Worm (Caenorhabditis elegans): ENCODE results near the gene F59A1.13.

The F59A1.13 gene

DNA sequence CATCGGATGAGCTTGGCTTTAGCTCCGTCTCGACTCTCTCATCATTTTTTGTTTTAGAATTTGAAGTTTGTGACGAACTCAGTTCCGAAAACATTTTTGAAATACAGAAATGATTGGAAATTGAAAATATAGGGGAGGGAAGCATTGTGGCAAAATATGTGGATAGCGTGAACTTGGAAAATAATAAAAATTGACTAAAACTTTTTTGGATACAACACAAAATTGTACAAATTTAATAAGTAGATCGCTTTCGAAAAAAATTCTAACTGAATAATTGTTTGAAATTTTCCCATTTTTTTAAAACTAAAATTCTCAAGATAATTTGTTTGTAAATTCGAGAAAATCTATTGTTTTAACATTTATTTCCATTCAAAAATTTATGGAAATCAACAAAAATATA, 7.1 kb downstream of the F59A1.13 start, which contains the start of gene F59A1.15:
Gene F59A1.15 (minus strand): TSS at position 101 of the 400 bp plus-strand sequence.
- TF ChIP-seq sea-2 (GFP tag; optimal IDR thresholded peaks at IDR 0.05) (no peak), elt-1 (tag; optimal IDR thresholded peaks at IDR 0.05) (no peak)

DNA sequence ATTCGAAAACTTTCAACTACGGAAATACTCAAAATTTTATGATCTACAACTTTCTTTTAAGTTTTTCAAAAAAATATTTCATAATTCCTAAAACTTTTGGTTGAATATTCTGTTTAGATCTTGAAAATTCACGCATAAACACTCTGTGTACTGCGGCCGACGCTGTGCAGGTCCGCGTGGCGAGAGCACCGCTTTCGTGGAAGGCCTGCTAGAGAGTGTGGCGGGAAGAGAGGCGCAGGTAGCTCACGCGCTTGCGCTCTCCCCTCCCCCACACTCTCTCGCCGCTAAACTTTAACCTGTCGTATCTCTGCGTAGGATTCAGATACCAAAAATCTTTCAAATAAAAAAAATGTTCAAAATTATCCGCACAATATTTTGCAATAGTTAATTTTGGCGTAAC, 7.5 kb downstream of the F59A1.13 start:
- TF ChIP-seq ceh-9 (tag; optimal IDR thresholded peaks at IDR 0.05): no peak
- TF ChIP-seq egl-5 (tag; optimal IDR thresholded peaks at IDR 0.05): no peak
- no peak for TF ChIP-seq ceh-82 (tag; optimal IDR thresholded peaks at IDR 0.05)
- no peak for TF ChIP-seq nfya-1 (tag; optimal IDR thresholded peaks at IDR 0.05; ENCODE audit: insufficient read depth)
- no peak for TF ChIP-seq R02D3.7 (tag; optimal IDR thresholded peaks at IDR 0.05)
- TF ChIP-seq mdl-1 (tag; optimal IDR thresholded peaks at IDR 0.05): no peak
- TF ChIP-seq nhr-25 (tag; optimal IDR thresholded peaks at IDR 0.05): no peak
- TF ChIP-seq lin-15B (tag; optimal IDR thresholded peaks at IDR 0.05): no peak
- TF ChIP-seq egl-27 (tag; optimal IDR thresholded peaks at IDR 0.05): no peak
- TF ChIP-seq mml-1 (tag; optimal IDR thresholded peaks at IDR 0.05): no peak

DNA sequence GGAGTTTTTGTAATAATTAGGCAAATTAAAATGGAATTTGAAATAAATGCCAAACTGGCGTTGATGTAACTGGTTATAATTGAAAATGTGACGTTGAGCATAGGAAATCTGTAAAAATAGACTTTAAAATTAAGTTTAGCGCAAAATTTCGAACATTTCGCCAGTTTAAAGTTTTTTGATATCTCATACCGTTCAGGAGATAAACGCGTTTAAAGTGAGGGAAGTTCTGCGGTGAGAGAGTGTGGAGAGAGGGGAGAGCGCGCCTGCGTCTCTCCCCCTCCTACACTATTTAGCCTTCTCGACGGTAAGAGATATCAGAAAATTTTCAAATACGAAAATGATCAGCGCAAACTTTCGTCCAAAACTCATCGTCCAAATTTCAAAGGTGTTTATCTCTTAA, 14.3 kb downstream of the F59A1.13 start, which contains the start of gene str-92:
Gene str-92 (minus strand): TSS at position 101 of the 400 bp plus-strand sequence.
- no peak for TF ChIP-seq nfya-1 (tag; optimal IDR thresholded peaks at IDR 0.05; ENCODE audit: insufficient read depth)

DNA sequence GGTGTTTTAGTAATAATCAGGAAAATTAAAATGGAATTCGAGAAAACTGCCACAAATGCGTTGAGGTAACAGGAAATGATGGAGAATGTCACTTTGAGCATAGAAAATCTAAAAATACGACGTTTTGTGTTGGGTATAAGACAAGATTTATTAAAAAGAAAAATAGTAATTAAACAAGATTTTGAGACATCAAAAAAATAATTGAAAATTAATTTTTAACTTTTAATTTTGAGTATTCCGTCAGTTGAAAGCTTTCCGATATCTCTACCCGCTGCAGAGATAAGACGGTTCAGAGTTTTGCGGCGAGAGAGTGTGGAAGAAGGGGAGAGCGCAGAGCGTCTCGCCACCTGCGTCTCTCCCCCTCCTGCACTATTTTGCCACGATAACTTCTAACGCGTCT, 17.5 kb downstream of the F59A1.13 start, which contains the start of gene str-93:
Gene str-93 (minus strand): TSS at position 101 of the 400 bp plus-strand sequence.
- TF ChIP-seq fkh-2 (tag; optimal IDR thresholded peaks at IDR 0.05) (no peak), jun-1 (tag; optimal IDR thresholded peaks at IDR 0.05) (no peak), lsy-12 (tag; optimal IDR thresholded peaks at IDR 0.05) (no peak), aly-2 (tag; optimal IDR thresholded peaks at IDR 0.05) (no peak), ceh-28 (tag; optimal IDR thresholded peaks at IDR 0.05) (no peak), pqm-1 (tag; optimal IDR thresholded peaks at IDR 0.05) (no peak), elt-2 (tag; optimal IDR thresholded peaks at IDR 0.05) (no peak), elt-1 (tag; optimal IDR thresholded peaks at IDR 0.05) (no peak)

DNA sequence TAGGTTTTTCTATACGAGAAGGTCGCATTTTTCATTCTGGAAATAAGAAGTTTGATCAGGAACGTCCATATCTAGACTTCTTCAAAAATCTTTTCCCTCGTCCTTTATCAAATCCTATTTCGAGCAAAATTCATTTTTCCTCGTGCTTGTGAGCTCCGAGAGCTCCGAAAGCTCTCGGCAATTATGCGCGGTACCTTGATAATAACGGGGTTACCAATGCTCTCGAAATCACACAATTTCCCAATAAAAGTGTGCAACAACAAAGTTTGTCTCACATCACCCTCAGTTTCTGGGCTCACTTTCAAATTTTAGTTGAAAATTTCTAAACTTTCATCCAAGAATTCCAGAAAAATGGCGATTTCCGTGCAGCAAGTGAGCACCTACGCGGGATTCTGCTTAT, 22.3 kb downstream of the F59A1.13 start, which contains the start of gene str-89:
Gene str-89 (plus strand): TSS at position 301 of the 400 bp plus-strand sequence.
- TF ChIP-seq fkh-2 (tag; optimal IDR thresholded peaks at IDR 0.05): no peak
- no peak for TF ChIP-seq lin-15B (tag; optimal IDR thresholded peaks at IDR 0.05)
- no peak for TF ChIP-seq skn-1 (tag; optimal IDR thresholded peaks at IDR 0.05)
- TF ChIP-seq nhr-43 (tag; optimal IDR thresholded peaks at IDR 0.05; ENCODE audit: poor library complexity, severe bottlenecking): no peak
- no peak for TF ChIP-seq pha-4 (tag; optimal IDR thresholded peaks at IDR 0.05)
- no peak for TF ChIP-seq R02D3.7 (tag; optimal IDR thresholded peaks at IDR 0.05)
- no peak for TF ChIP-seq lin-39 (tag; optimal IDR thresholded peaks at IDR 0.05)
- no peak for TF ChIP-seq snpc-4 (tag; optimal IDR thresholded peaks at IDR 0.05)

DNA sequence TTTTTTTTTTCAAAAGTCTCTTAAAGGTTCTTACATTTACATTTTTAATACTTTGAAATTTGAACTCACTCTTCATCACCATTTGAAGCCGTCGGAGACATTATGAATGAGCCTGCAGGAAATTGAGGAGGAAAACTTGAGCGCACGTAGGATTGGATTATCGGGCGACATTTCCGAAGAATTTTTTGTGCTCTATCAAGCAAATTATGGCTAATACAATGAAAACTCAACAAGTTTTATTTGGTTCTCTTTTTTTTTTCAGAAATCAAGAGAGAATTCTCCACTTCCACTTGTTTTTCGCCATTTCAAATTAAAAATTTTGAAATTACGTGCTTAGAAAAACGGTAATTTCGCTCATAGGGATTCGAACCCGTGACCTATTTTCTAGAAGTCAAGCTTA, 23.1 kb downstream of the F59A1.13 start, which contains the start of gene F59A1.12:
Gene F59A1.12 (minus strand): TSS at position 101 of the 400 bp plus-strand sequence.
- no peak for TF ChIP-seq unc-39 (tag; optimal IDR thresholded peaks at IDR 0.05)
- no peak for TF ChIP-seq nhr-237 (tag; optimal IDR thresholded peaks at IDR 0.05)
- TF ChIP-seq nhr-43 (tag; optimal IDR thresholded peaks at IDR 0.05; ENCODE audit: poor library complexity, severe bottlenecking): no peak
- no peak for TF ChIP-seq ztf-4 (tag; optimal IDR thresholded peaks at IDR 0.05)
- no peak for TF ChIP-seq nhr-77 (tag; optimal IDR thresholded peaks at IDR 0.05)
- no peak for TF ChIP-seq elt-2 (tag; optimal IDR thresholded peaks at IDR 0.05)
- TF ChIP-seq nhr-67 (tag; optimal IDR thresholded peaks at IDR 0.05): no peak
- TF ChIP-seq nhr-76 (tag; optimal IDR thresholded peaks at IDR 0.05): no peak
- TF ChIP-seq egl-5 (tag; optimal IDR thresholded peaks at IDR 0.05): no peak
- no peak for TF ChIP-seq ZK546.5 (tag; optimal IDR thresholded peaks at IDR 0.05)
- TF ChIP-seq skn-1 (tag; optimal IDR thresholded peaks at IDR 0.05): no peak
- TF ChIP-seq nhr-25 (tag; optimal IDR thresholded peaks at IDR 0.05): no peak
- TF ChIP-seq zag-1 (tag; optimal IDR thresholded peaks at IDR 0.05): no peak
- TF ChIP-seq nhr-23 (tag; optimal IDR thresholded peaks at IDR 0.05): no peak
- TF ChIP-seq fkh-2 (tag; optimal IDR thresholded peaks at IDR 0.05): no peak
- no peak for TF ChIP-seq lin-39 (tag; optimal IDR thresholded peaks at IDR 0.05)
- TF ChIP-seq nhr-28 (tag; optimal IDR thresholded peaks at IDR 0.05): no peak

All from whole organism, L3 larva.